Fruit fly (Drosophila melanogaster): Measurements from ENCODE around the gene eRF1.
A peak's percentile ranks its signal among the peaks of the same experiment; 100 is the strongest.

The eRF1 gene

dm6 chr3L:20400515-20400914 is 52.4 kb downstream of the eRF1 start:
- no peak for TF ChIP-seq CG2875 (GFP tag; optimal IDR thresholded peaks at IDR 0.05)
- TF ChIP-seq CG34376 (GFP tag; optimal IDR thresholded peaks at IDR 0.05): no peak
- no peak for TF ChIP-seq NK7.1 (GFP tag; optimal IDR thresholded peaks at IDR 0.05)
- TF ChIP-seq CG15696 (tag; optimal IDR thresholded peaks at IDR 0.05): no peak
- no peak for TF ChIP-seq CG4820 (GFP tag; optimal IDR thresholded peaks at IDR 0.05)
- TF ChIP-seq ttk (GFP tag; IDR thresholded peaks at IDR 0.05): no peak
- no peak for TF ChIP-seq klu (GFP tag; IDR thresholded peaks at IDR 0.05)
- no peak for TF ChIP-seq bab2 (GFP tag; optimal IDR thresholded peaks at IDR 0.05)
- no peak for TF ChIP-seq CG9727 (GFP tag; optimal IDR thresholded peaks at IDR 0.05)
- no peak for TF ChIP-seq Bteb2 (GFP tag; optimal IDR thresholded peaks at IDR 0.05)
- TF ChIP-seq Hr51 (GFP tag; optimal IDR thresholded peaks at IDR 0.05): peak in 1 of 2 experiments; percentile 5
- TF ChIP-seq ash1 (GFP tag; optimal IDR thresholded peaks at IDR 0.05): no peak
- TF ChIP-seq Sin3A (optimal IDR thresholded peaks at IDR 0.05): no peak
- no peak for TF ChIP-seq CG4328 (GFP tag; optimal IDR thresholded peaks at IDR 0.05)
- no peak for TF ChIP-seq Ada2b (GFP tag; IDR thresholded peaks at IDR 0.05)
- peak in 1 of 2 experiments; percentile 10 for TF ChIP-seq Pdp1 (GFP tag; optimal IDR thresholded peaks at IDR 0.05)
- TF ChIP-seq Med (GFP tag): peak; percentile 17
- TF ChIP-seq sens (GFP tag): peak; percentile 82
- TF ChIP-seq CG1832 (GFP tag; optimal IDR thresholded peaks at IDR 0.05): no peak
- TF ChIP-seq sna (GFP tag; IDR thresholded peaks at IDR 0.05; ENCODE audit: partially characterized antibody): no peak
- no peak for TF ChIP-seq CG17568 (GFP tag; optimal IDR thresholded peaks at IDR 0.05)

DNA sequence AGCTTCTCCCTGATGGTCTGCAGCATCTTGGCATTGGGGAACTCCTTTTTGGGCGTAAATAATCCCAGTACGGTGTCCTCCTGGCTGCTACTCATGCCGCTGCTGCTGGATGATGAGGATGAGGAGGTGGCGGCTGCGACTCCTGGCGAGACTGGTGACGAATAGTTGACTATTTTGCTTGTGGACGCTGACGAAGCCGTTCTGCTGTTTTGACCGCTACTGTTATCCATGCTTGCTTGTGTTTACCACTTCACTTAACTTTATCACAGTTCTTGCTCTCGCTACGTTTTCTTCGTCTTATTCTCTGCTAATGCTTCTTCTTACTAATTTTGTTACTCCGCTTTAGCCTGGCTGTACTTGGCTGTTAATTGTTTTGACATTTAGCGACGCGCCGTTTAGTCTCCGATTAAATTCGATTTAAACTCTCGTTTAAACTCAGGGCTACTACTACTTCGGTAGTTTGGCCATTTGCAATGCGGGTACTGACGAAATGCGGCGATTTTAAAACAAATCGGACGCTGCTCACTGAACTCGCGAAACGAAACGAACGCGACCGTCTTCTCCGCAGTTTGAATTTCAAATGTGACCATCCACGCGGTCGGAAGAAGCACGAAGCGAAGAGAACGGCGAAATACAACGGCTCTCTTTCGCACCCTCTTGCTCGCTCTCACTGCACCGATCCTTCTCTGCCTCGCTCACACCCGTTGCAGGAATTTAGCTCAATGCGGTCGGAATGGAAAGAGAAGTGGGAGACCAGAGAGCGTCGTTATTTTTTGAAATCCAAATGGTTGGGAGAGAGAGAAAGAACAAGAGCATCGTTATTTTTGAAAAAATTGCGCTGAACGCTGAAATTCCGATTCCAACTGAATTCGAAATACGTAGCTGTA is 53.1 kb downstream of the eRF1 start, which contains the start of gene trbl:
TSS of gene trbl (minus strand) at position 584 of the 887 bp plus-strand sequence.
- TF ChIP-seq CG13123 (GFP tag; optimal IDR thresholded peaks at IDR 0.05) (no peak), CG2712 (tag; optimal IDR thresholded peaks at IDR 0.05) (peak; percentile 36), CG3847 (GFP tag; IDR thresholded peaks at IDR 0.05) (no peak), ash1 (GFP tag; optimal IDR thresholded peaks at IDR 0.05) (no peak), NK7.1 (GFP tag; optimal IDR thresholded peaks at IDR 0.05) (no peak), Asciz (GFP tag; optimal IDR thresholded peaks at IDR 0.05) (no peak), TFAM (GFP tag; optimal IDR thresholded peaks at IDR 0.05) (no peak), CG8281 (tag; optimal IDR thresholded peaks at IDR 0.05) (no peak), GATAe (GFP tag; conservative IDR thresholded peaks at IDR 0.05) (no peak), D19A (tag; optimal IDR thresholded peaks at IDR 0.05) (peak; percentile 26), Sry-δ (GFP tag; optimal IDR thresholded peaks at IDR 0.05) (no peak), CG30020 (tag; optimal IDR thresholded peaks at IDR 0.05) (peak; percentile 20), CG5953 (GFP tag; IDR thresholded peaks at IDR 0.05) (no peak), slou (GFP tag; optimal IDR thresholded peaks at IDR 0.05) (no peak), CG15696 (tag; optimal IDR thresholded peaks at IDR 0.05) (no peak), CG6854 (GFP tag; optimal IDR thresholded peaks at IDR 0.05) (peak; percentile 72), Poxn (GFP tag; IDR thresholded peaks at IDR 0.05) (no peak), E2f1 (GFP tag; IDR thresholded peaks at IDR 0.05) (no peak), CG3065 (GFP tag; optimal IDR thresholded peaks at IDR 0.05) (no peak), Tbp (GFP tag; optimal IDR thresholded peaks at IDR 0.05) (no peak), MTF-1 (GFP tag; optimal IDR thresholded peaks at IDR 0.05; ENCODE audit: borderline replicate concordance) (peak; percentile 44), Myb (GFP tag; optimal IDR thresholded peaks at IDR 0.05) (peak; percentile 84), corto (GFP tag; optimal IDR thresholded peaks at IDR 0.05) (no peak), CG13624 (GFP tag; optimal IDR thresholded peaks at IDR 0.05) (peak; percentile 69), dimm (GFP tag; IDR thresholded peaks at IDR 0.05) (no peak), CG10565 (GFP tag; optimal IDR thresholded peaks at IDR 0.05) (no peak), CG1233 (GFP tag; optimal IDR thresholded peaks at IDR 0.05) (no peak), cas (GFP tag; IDR thresholded peaks at IDR 0.05) (no peak), CG14965 (GFP tag; optimal IDR thresholded peaks at IDR 0.05; ENCODE audit: borderline replicate concordance) (no peak), dan (GFP tag; IDR thresholded peaks at IDR 0.05) (no peak), CG3995 (GFP tag; optimal IDR thresholded peaks at IDR 0.05) (peak; percentile 4), sug (tag; optimal IDR thresholded peaks at IDR 0.05) (no peak)

All from whole organism, embryonic.